Worm (Caenorhabditis elegans) whole organism, L4 larva: Measurements from ENCODE around the gene F35F10.5.

Experiments used
- ceh-28 ChIP-seq: fragments of 150-350 bp; optimal IDR thresholded peaks from 2 replicates; lab custom pipeline; 2014; ENCODE audit warnings: missing biosample characterization, missing genetic modification reagents, missing genetic modification characterization
- dmd-8 ChIP-seq: fragments of 200-800 bp; sonication (Bioruptor generic); IDR thresholded peaks from 2 replicates; pipeline ENCODE4 v1.3.6; 2022; ENCODE audit warnings: missing genetic modification characterization, missing compliant biosample characterization
- mxl-3 ChIP-seq: fragments of 200-800 bp; sonication (Bioruptor generic); optimal IDR thresholded peaks from 2 replicates; lab custom pipeline; 2018; ENCODE audit warnings: mild to moderate bottlenecking, missing genetic modification characterization, missing compliant biosample characterization

DNA sequence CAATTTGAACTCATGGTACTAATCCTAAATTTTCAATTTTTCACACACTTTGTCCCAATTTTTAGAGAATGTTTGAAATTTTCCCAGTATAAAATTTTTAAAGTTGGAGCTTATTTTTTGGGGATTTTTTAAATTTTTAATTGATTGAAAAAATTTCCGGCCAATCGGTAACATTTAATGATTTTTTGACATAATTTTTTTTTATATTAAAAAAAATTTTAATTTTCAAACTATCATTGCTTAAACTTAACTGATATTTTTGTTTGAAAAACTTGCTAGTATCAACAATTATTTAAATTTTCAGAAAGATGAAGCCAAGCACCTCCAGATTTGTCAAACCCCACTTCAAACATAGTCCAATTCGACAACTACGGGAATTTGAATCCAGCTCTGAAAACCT is 27.5 kb upstream of the F35F10.5 start, which contains the start of gene T28A11.22:
- TF ChIP-seq ceh-28 (tag; lab: Kevin White, UChicago) (no peak), dmd-8 (GFP tag; lab: Robert Waterston, UW) (no peak), mxl-3 (GFP tag; lab: Kevin White, UChicago) (no peak)
